Worm (Caenorhabditis elegans) whole organism, young adult: ENCODE data around the gene W03B1.3.

Source experiments
- B0019.2 ChIP-seq: fragments of 200-800 bp; sonication (Bioruptor generic); conservative IDR thresholded peaks from 2 replicates; pipeline ENCODE4 v1.3.6; 2022; ENCODE audit warnings: missing genetic modification reagents, missing genetic modification characterization, missing compliant biosample characterization
- B0035.1 ChIP-seq: sonication (generic microtip); optimal IDR thresholded peaks from 2 replicates; lab custom pipeline; 2016; ENCODE audit warnings: missing genetic modification characterization, mild to moderate bottlenecking, missing compliant biosample characterization, missing genotype, missing genetic modification reagents
- C06A6.2 ChIP-seq: fragments of 200-800 bp; sonication (Bioruptor generic); conservative IDR thresholded peaks from 2 replicates; pipeline ENCODE4 v1.3.6; 2022; ENCODE audit warnings: missing genetic modification characterization, missing compliant biosample characterization
- C17E4.6 ChIP-seq: fragments of 200-800 bp; sonication (Bioruptor generic); IDR thresholded peaks from 2 replicates; pipeline ENCODE4 v1.3.6; 2022; ENCODE audit warnings: missing genetic modification reagents, missing genetic modification characterization, missing compliant biosample characterization
- F10E7.11 ChIP-seq: sonication (generic microtip); optimal IDR thresholded peaks from 2 replicates; lab custom pipeline; 2017; ENCODE audit warnings: mild to moderate bottlenecking, missing genetic modification characterization, moderate library complexity, missing compliant biosample characterization
- F23B12.7 ChIP-seq: sonication (generic microtip); optimal IDR thresholded peaks from 2 replicates; lab custom pipeline; 2017; ENCODE audit warnings: missing genetic modification characterization, mild to moderate bottlenecking, missing compliant biosample characterization, antibody characterized with exemption, moderate library complexity; ENCODE audit not compliant: insufficient read depth
- F39B2.1 ChIP-seq: fragments of 200-800 bp; sonication (Bioruptor generic); IDR thresholded peaks from 2 replicates; pipeline ENCODE4 v1.3.6; 2022; ENCODE audit warnings: missing genetic modification reagents, missing genetic modification characterization, missing compliant biosample characterization
- F57C9.4 ChIP-seq: sonication (generic microtip); optimal IDR thresholded peaks from 2 replicates; lab custom pipeline; 2017; ENCODE audit warnings: mild to moderate bottlenecking, missing genetic modification characterization, missing compliant biosample characterization
- K12H6.12 ChIP-seq: fragments of 200-800 bp; sonication (Bioruptor generic); optimal IDR thresholded peaks from 2 replicates; lab custom pipeline; 2018; ENCODE audit warnings: mild to moderate bottlenecking, missing genetic modification characterization, missing compliant biosample characterization
- Y67H2A.10 ChIP-seq: fragments of 200-800 bp; sonication (Bioruptor generic); conservative IDR thresholded peaks from 2 replicates; pipeline ENCODE4 v1.3.6; 2022; ENCODE audit warnings: missing genetic modification reagents, missing genetic modification characterization, missing compliant biosample characterization
- ZK185.1 ChIP-seq: sonication (generic microtip); optimal IDR thresholded peaks from 2 replicates; lab custom pipeline; 2016; ENCODE audit warnings: mild to moderate bottlenecking, missing genetic modification characterization, missing compliant biosample characterization; ENCODE audit not compliant: poor library complexity, severe bottlenecking
- akir-1 ChIP-seq: fragments of 200-800 bp; sonication (Bioruptor generic); optimal IDR thresholded peaks from 2 replicates; lab custom pipeline; 2018; ENCODE audit warnings: mild to moderate bottlenecking, missing genetic modification characterization, moderate library complexity, missing compliant biosample characterization
- athp-1 ChIP-seq: sonication (generic microtip); optimal IDR thresholded peaks from 2 replicates; lab custom pipeline; 2017; ENCODE audit warnings: mild to moderate bottlenecking, missing genetic modification characterization, missing compliant biosample characterization
- ceh-27 ChIP-seq: fragments of 200-800 bp; sonication (Bioruptor generic); optimal IDR thresholded peaks from 2 replicates; lab custom pipeline; 2018; ENCODE audit warnings: mild to moderate bottlenecking, missing genetic modification characterization, moderate library complexity, missing compliant biosample characterization
- ceh-79 ChIP-seq: sonication (generic microtip); optimal IDR thresholded peaks from 2 replicates; lab custom pipeline; 2017; ENCODE audit warnings: mild to moderate bottlenecking, missing genetic modification characterization, missing compliant biosample characterization
- dox-1 ChIP-seq: fragments of 200-800 bp; sonication (Bioruptor generic); IDR thresholded peaks from 2 replicates; pipeline ENCODE4 v1.3.6; 2022; ENCODE audit warnings: missing genetic modification reagents, missing genetic modification characterization, missing compliant biosample characterization
- efl-1 ChIP-seq: fragments of 150-350 bp; optimal IDR thresholded peaks from 2 replicates; lab custom pipeline; 2014; ENCODE audit warnings: missing biosample characterization, missing genetic modification reagents, missing genetic modification characterization
- egl-18 ChIP-seq: fragments of 200-800 bp; sonication (Bioruptor generic); IDR thresholded peaks from 2 replicates; pipeline ENCODE4 v1.3.6; 2022; ENCODE audit warnings: missing genetic modification reagents, missing genetic modification characterization, missing compliant biosample characterization
- ets-4 ChIP-seq: fragments of 200-800 bp; sonication (Bioruptor generic); optimal IDR thresholded peaks from 2 replicates; lab custom pipeline; 2018; ENCODE audit warnings: mild to moderate bottlenecking, missing genetic modification characterization, missing compliant biosample characterization
- gei-17 ChIP-seq: fragments of 200-800 bp; sonication (Bioruptor generic); optimal IDR thresholded peaks from 2 replicates; lab custom pipeline; 2018; ENCODE audit warnings: mild to moderate bottlenecking, missing genetic modification characterization, missing compliant biosample characterization
- him-1 ChIP-seq: sonication (generic microtip); optimal IDR thresholded peaks from 2 replicates; lab custom pipeline; 2016; ENCODE audit warnings: missing genotype, missing genetic modification reagents, missing genetic modification characterization, missing compliant biosample characterization
- hmg-1.2 ChIP-seq: fragments of 200-800 bp; sonication (Bioruptor generic); IDR thresholded peaks from 2 replicates; pipeline ENCODE4 v1.3.6; 2022; ENCODE audit warnings: missing genetic modification reagents, missing genetic modification characterization, missing compliant biosample characterization
- hrde-1 ChIP-seq: sonication (generic microtip); optimal IDR thresholded peaks from 2 replicates; lab custom pipeline; 2016; ENCODE audit warnings: missing genetic modification characterization, mild to moderate bottlenecking, missing compliant biosample characterization, moderate library complexity, missing genotype, missing genetic modification reagents, borderline replicate concordance
- lin-54 ChIP-seq: fragments of 200-800 bp; sonication (Bioruptor generic); optimal IDR thresholded peaks from 2 replicates; lab custom pipeline; 2018; ENCODE audit warnings: mild to moderate bottlenecking, missing genetic modification characterization, missing compliant biosample characterization
- madf-3 ChIP-seq: fragments of 200-800 bp; sonication (Bioruptor generic); IDR thresholded peaks from 2 replicates; pipeline ENCODE4 v1.3.6; 2022; ENCODE audit warnings: missing genetic modification reagents, missing genetic modification characterization, missing compliant biosample characterization
- mel-28 ChIP-seq: sonication (generic microtip); optimal IDR thresholded peaks from 2 replicates; lab custom pipeline; 2016; ENCODE audit warnings: borderline replicate concordance, mild to moderate bottlenecking, missing genetic modification characterization, missing compliant biosample characterization
- mes-4 ChIP-seq: sonication (generic microtip); optimal IDR thresholded peaks from 2 replicates; lab custom pipeline; 2016; ENCODE audit warnings: missing genotype, missing genetic modification characterization, missing compliant biosample characterization
- nhr-120 ChIP-seq: fragments of 200-800 bp; sonication (Bioruptor generic); IDR thresholded peaks from 2 replicates; pipeline ENCODE4 v1.3.6; 2022; ENCODE audit warnings: missing genetic modification characterization, missing compliant biosample characterization
- nhr-179 ChIP-seq: sonication (generic microtip); optimal IDR thresholded peaks from 2 replicates; lab custom pipeline; 2016; ENCODE audit warnings: mild to moderate bottlenecking, missing genetic modification characterization, missing compliant biosample characterization
- snpc-3.4 ChIP-seq: sonication (generic microtip); optimal IDR thresholded peaks from 2 replicates; lab custom pipeline; 2017; ENCODE audit warnings: missing genetic modification characterization, mild to moderate bottlenecking, missing compliant biosample characterization, antibody characterized with exemption, moderate library complexity, missing genotype, missing genetic modification reagents
- snpc-4 ChIP-seq, 5 experiments: fragments of 150-350 bp in 1 of 5; sonication (generic microtip) in 4 of 5; optimal IDR thresholded peaks; 2 replicates each; lab custom pipeline; 2014 to 2018; ENCODE audit warnings: missing genetic modification characterization in 5 of 5, missing biosample characterization in 3 of 5, antibody characterized with exemption in 2 of 5, mild to moderate bottlenecking in 2 of 5, missing compliant biosample characterization in 2 of 5, missing genotype in 2 of 5, moderate library complexity in 2 of 5, missing genetic modification reagents in 1 of 5
- tlf-1 ChIP-seq: fragments of 200-800 bp; sonication (Bioruptor generic); optimal IDR thresholded peaks from 2 replicates; lab custom pipeline; 2018; ENCODE audit warnings: mild to moderate bottlenecking, missing genetic modification characterization, missing compliant biosample characterization
- zim-3 ChIP-seq: sonication (generic microtip); optimal IDR thresholded peaks from 2 replicates; lab custom pipeline; 2017; ENCODE audit warnings: mild to moderate bottlenecking, missing genetic modification characterization, moderate library complexity, missing compliant biosample characterization

Gene W03B1.3

ce11 chrIV:4344828-4345227 is 8.8 kb upstream of the W03B1.3 start:
- no peak for TF ChIP-seq mes-4 (tag; lab: Kevin White, UChicago)
- TF ChIP-seq hrde-1, result no peak
- TF ChIP-seq F39B2.1 (GFP tag; lab: Robert Waterston, UW), result no peak
- TF ChIP-seq nhr-120, result no peak
- TF ChIP-seq C06A6.2, result no peak
- TF ChIP-seq ceh-27 (GFP tag; lab: Kevin White, UChicago), result no peak
- no peak for TF ChIP-seq mel-28 (tag; lab: Kevin White, UChicago)
- TF ChIP-seq hmg-1.2 (GFP tag; lab: Robert Waterston, UW), result no peak
- TF ChIP-seq snpc-4 (GFP tag; optimal IDR thresholded peaks at IDR 0.05; lab: Kevin White, UChicago), result no peak
- no peak for TF ChIP-seq snpc-4 (tag; optimal IDR thresholded peaks at IDR 0.05; lab: Kevin White, UChicago)
- TF ChIP-seq zim-3, result no peak

ce11 chrIV:4338217-4338616 is 2.2 kb upstream of the W03B1.3 start:
- no peak for TF ChIP-seq mes-4 (tag; lab: Kevin White, UChicago)
- no peak for TF ChIP-seq hrde-1
- no peak for TF ChIP-seq ets-4
- no peak for TF ChIP-seq ceh-79
- no peak for TF ChIP-seq madf-3 (GFP tag; lab: Robert Waterston, UW)
- no peak for TF ChIP-seq B0019.2 (GFP tag; lab: Robert Waterston, UW)
- TF ChIP-seq F10E7.11 (tag; lab: Kevin White, UChicago), result no peak
- TF ChIP-seq gei-17 (GFP tag; lab: Kevin White, UChicago), result no peak
- no peak for TF ChIP-seq F23B12.7 (tag; lab: Kevin White, UChicago)
- no peak for TF ChIP-seq tlf-1
- no peak for TF ChIP-seq K12H6.12
- no peak for TF ChIP-seq akir-1
- no peak for TF ChIP-seq lin-54
- no peak for TF ChIP-seq B0035.1 (tag; lab: Kevin White, UChicago)
- TF ChIP-seq, all 124 proteins: peak for 0

DNA sequence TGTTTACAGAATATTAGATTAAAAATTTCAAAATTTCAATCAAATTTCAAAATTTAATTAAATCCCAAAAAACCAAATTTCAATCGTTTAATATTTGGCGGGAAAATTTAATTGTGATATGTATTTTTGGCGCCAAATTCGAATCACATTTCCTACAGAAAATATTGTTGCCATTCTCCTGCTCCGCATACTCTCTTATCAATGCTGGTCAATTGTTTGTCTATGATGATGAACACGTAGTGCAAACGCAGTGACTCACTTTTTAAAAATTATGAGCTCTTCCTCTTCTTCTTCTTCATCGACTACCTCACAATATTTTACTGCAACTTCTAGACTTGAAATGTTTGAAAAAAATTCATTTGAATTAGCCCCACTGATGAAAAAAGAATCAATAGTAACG is 9.6 kb downstream of the W03B1.3 start, which contains the start of gene trpl-2:
trpl-2 (plus strand) TSS at position 210 of the 400 bp plus-strand sequence.
- TF ChIP-seq athp-1 (tag; lab: Kevin White, UChicago) (no peak), B0019.2 (GFP tag; lab: Robert Waterston, UW) (no peak), snpc-3.4 (tag; lab: Kevin White, UChicago) (no peak), dox-1 (no peak), C17E4.6 (GFP tag; lab: Robert Waterston, UW) (no peak), Y67H2A.10 (GFP tag; lab: Robert Waterston, UW) (no peak)
- TF ChIP-seq, all 124 proteins: peak for 0

DNA sequence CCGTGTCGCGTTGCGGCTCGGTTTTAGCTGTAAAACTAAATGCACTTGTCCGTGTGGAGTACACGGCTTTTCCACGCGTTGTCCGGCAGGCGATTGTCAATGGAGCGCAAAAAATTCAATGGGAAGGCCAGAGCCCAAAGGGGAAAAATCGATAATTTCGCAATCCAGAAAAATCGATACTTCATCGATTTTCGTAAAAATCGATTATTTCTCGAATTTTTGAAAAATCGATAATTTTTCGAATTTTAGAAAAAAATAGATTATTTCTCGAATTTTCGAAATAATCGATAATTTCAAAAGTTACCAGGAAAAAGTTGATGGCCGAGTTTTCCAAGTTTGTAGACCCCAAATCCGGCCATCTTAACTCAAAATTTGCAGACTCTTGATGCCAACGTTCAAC is 16.6 kb downstream of the W03B1.3 start:
- TF ChIP-seq him-1 (tag; lab: Kevin White, UChicago) (no peak), nhr-179 (tag; lab: Kevin White, UChicago) (no peak), egl-18 (GFP tag; lab: Robert Waterston, UW) (no peak), ZK185.1 (tag; lab: Kevin White, UChicago) (no peak), F57C9.4 (tag; lab: Kevin White, UChicago) (no peak), efl-1 (no peak), zim-3 (no peak)
